Worm (Caenorhabditis elegans) whole organism, L4 larva: ENCODE measurements around the gene xpc-1.

ENCODE experiments used
- Y105C5A.15 ChIP-seq: fragments of 200-800 bp; sonication (Bioruptor generic); IDR thresholded peaks from 2 replicates; pipeline ENCODE4 v1.3.6; 2022; ENCODE audit warnings: missing genetic modification characterization, missing compliant biosample characterization
- ZK337.2 ChIP-seq: fragments of 200-800 bp; sonication (Bioruptor generic); IDR thresholded peaks from 2 replicates; pipeline ENCODE4 v1.3.6; 2022; ENCODE audit warnings: missing genetic modification reagents, missing genetic modification characterization, missing compliant biosample characterization
- daf-12 ChIP-seq: fragments of 150-350 bp; optimal IDR thresholded peaks from 2 replicates; lab custom pipeline; 2014; ENCODE audit warnings: missing biosample characterization, missing genetic modification reagents, missing genetic modification characterization
- dve-1 ChIP-seq: sonication (generic microtip); optimal IDR thresholded peaks from 2 replicates; lab custom pipeline; 2017; ENCODE audit warnings: antibody characterized with exemption, mild to moderate bottlenecking, missing genetic modification characterization, missing compliant biosample characterization; ENCODE audit not compliant: insufficient read depth
- fos-1 ChIP-seq: fragments of 150-350 bp; optimal IDR thresholded peaks from 2 replicates; lab custom pipeline; 2014; ENCODE audit warnings: missing biosample characterization, missing genetic modification characterization
- hif-1 ChIP-seq, 2 experiments: sonication (generic microtip); optimal IDR thresholded peaks; 2 replicates each; lab custom pipeline; 2016 to 2017; ENCODE audit warnings: missing compliant biosample characterization in 2 of 2, missing genetic modification characterization in 2 of 2, missing genetic modification reagents in 2 of 2, missing genotype in 2 of 2, mild to moderate bottlenecking in 1 of 2
- lin-1 ChIP-seq: fragments of 200-800 bp; sonication (Bioruptor generic); IDR thresholded peaks from 2 replicates; pipeline ENCODE4 v1.3.6; 2022; ENCODE audit warnings: missing genetic modification reagents, missing genetic modification characterization, missing compliant biosample characterization
- snpc-4 ChIP-seq: fragments of 150-350 bp; optimal IDR thresholded peaks from 2 replicates; lab custom pipeline; 2014; ENCODE audit warnings: missing biosample characterization, missing genetic modification characterization
- unc-62 ChIP-seq, 3 experiments: fragments of 150-350 bp in 1 of 3; sonication (generic microtip); optimal IDR thresholded peaks in 2 of 3; peaks in 1 of 3; 1 replicate in 1 of 3; 2 replicates in 2 of 3; lab custom pipeline; 2014 to 2017; ENCODE audit warnings: missing biosample characterization in 3 of 3, missing genetic modification characterization in 3 of 3, missing genetic modification reagents in 3 of 3, missing genotype in 1 of 3
- ztf-11 ChIP-seq: fragments of 150-350 bp; optimal IDR thresholded peaks from 2 replicates; lab custom pipeline; 2014; ENCODE audit warnings: missing biosample characterization, missing genetic modification characterization

DNA sequence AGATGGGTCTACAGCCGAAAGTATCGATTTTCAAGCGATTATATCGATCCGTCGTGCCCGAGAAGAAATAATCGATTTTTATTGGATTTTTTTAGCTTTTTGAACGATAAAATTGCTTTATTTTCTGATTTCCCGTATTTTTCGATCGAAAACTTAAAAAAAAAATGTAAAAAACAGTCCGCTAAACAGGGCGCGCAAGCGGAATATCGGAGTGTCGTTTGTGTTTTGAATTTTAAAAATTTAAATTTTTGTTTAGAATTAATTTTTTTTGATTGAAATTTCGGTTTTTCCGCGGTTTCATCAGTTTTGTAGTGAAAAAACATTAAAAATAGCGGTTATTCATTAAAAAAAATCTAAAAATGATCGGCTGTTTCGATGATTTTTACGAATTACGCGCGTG is 22.7 kb upstream of the xpc-1 start:
- TF ChIP-seq daf-12 (tag; lab: Kevin White, UChicago), result no peak
- no peak for TF ChIP-seq dve-1
- TF ChIP-seq ZK337.2 (GFP tag; lab: Robert Waterston, UW), result no peak
- no peak for TF ChIP-seq snpc-4 (tag; lab: Kevin White, UChicago)
- TF ChIP-seq fos-1, result no peak
- TF ChIP-seq unc-62 (GFP tag; optimal IDR thresholded peaks at IDR 0.05 in 1 of 2; lab: Kevin White, UChicago), result no peak
- TF ChIP-seq unc-62 (tag; optimal IDR thresholded peaks at IDR 0.05; lab: Kevin White, UChicago), result no peak
- TF ChIP-seq lin-1 (GFP tag; lab: Robert Waterston, UW), result no peak
- TF ChIP-seq hif-1 (tag; optimal IDR thresholded peaks at IDR 0.05; lab: Kevin White, UChicago), result no peak
- no peak for TF ChIP-seq ztf-11 (tag; lab: Kevin White, UChicago)
- TF ChIP-seq Y105C5A.15 (GFP tag; lab: Robert Waterston, UW), result no peak
